Fruit fly (Drosophila melanogaster) whole organism, pupa: ENCODE results near the gene CG14659.

Experiments
- CG12605 ChIP-seq: fragments of 200-800 bp; sonication (Bioruptor generic); IDR thresholded peaks from 2 replicates; pipeline ENCODE4 v1.3.6; 2022; ENCODE audit warnings: missing biosample characterization, missing genetic modification characterization
- CG15710 ChIP-seq: fragments of 200-800 bp; sonication (Bioruptor generic); optimal IDR thresholded peaks from 2 replicates; lab custom pipeline; 2018; ENCODE audit warnings: missing biosample characterization, mild to moderate bottlenecking, missing genetic modification characterization, moderate library complexity
- CG17806 ChIP-seq: fragments of 200-800 bp; sonication (Bioruptor generic); optimal IDR thresholded peaks from 2 replicates; lab custom pipeline; 2018; ENCODE audit warnings: missing biosample characterization, mild to moderate bottlenecking, missing genetic modification characterization, moderate library complexity
- CG32121 ChIP-seq: fragments of 200-800 bp; sonication (Bioruptor generic); IDR thresholded peaks from 2 replicates; pipeline ENCODE4 v1.3.6; 2022; ENCODE audit warnings: missing biosample characterization, missing genetic modification characterization
- CG8159 ChIP-seq: fragments of 200-800 bp; sonication (Bioruptor generic); optimal IDR thresholded peaks from 3 replicates; lab custom pipeline; 2018; ENCODE audit warnings: missing biosample characterization, mild to moderate bottlenecking, missing genetic modification characterization, moderate library complexity
- CG8301 ChIP-seq: fragments of 200-800 bp; sonication (Bioruptor generic); optimal IDR thresholded peaks from 2 replicates; lab custom pipeline; 2018; ENCODE audit warnings: missing biosample characterization, mild to moderate bottlenecking, missing genetic modification characterization
- CG9948 ChIP-seq: fragments of 200-800 bp; sonication (Bioruptor generic); optimal IDR thresholded peaks from 2 replicates; lab custom pipeline; 2018; ENCODE audit warnings: missing biosample characterization, mild to moderate bottlenecking, missing genetic modification characterization, moderate library complexity
- D1 ChIP-seq: fragments of 200-800 bp; sonication (Bioruptor generic); optimal IDR thresholded peaks from 2 replicates; lab custom pipeline; 2018; ENCODE audit warnings: missing biosample characterization, mild to moderate bottlenecking, missing genetic modification characterization, moderate library complexity
- EcR ChIP-seq: fragments of 200-800 bp; sonication (Bioruptor generic); optimal IDR thresholded peaks from 3 replicates; lab custom pipeline; 2019; ENCODE audit warnings: missing biosample characterization, missing genetic modification characterization, mild to moderate bottlenecking, moderate library complexity, missing genetic modification reagents
- Snoo ChIP-seq: fragments of 200-800 bp; sonication (Bioruptor generic); optimal IDR thresholded peaks from 3 replicates; lab custom pipeline; 2017; ENCODE audit warnings: missing biosample characterization, mild to moderate bottlenecking, missing genetic modification characterization, inconsistent platforms
- fd96Ca ChIP-seq: fragments of 200-800 bp; sonication (Bioruptor generic); IDR thresholded peaks from 3 replicates; pipeline ENCODE4 v1.3.6; 2022; ENCODE audit warnings: missing biosample characterization, missing genetic modification characterization
- rn ChIP-seq: fragments of 200-800 bp; sonication (Bioruptor generic); IDR thresholded peaks from 2 replicates; pipeline ENCODE4 v1.3.6; 2022; ENCODE audit warnings: missing biosample characterization, missing genetic modification characterization

dm6 chr3R:4814677-4815076, 16.4 kb downstream of the CG14659 start:
- TF ChIP-seq CG9948 (tag; lab: Kevin White, UChicago) (no peak), Snoo (tag; lab: Kevin White, UChicago) (no peak), D1 (no peak), EcR (GFP tag; lab: Kevin White, UChicago) (no peak), CG17806 (tag; lab: Kevin White, UChicago) (no peak), CG12605 (GFP tag; lab: Robert Waterston, UW) (no peak), CG8159 (tag; lab: Kevin White, UChicago) (no peak), fd96Ca (GFP tag; lab: Robert Waterston, UW) (no peak), CG8301 (tag; lab: Kevin White, UChicago) (no peak), CG15710 (no peak), rn (no peak), CG32121 (GFP tag; lab: Robert Waterston, UW) (no peak)
